Worm (Caenorhabditis elegans): Measurements from ENCODE around the gene Y45F10C.6.

DNA sequence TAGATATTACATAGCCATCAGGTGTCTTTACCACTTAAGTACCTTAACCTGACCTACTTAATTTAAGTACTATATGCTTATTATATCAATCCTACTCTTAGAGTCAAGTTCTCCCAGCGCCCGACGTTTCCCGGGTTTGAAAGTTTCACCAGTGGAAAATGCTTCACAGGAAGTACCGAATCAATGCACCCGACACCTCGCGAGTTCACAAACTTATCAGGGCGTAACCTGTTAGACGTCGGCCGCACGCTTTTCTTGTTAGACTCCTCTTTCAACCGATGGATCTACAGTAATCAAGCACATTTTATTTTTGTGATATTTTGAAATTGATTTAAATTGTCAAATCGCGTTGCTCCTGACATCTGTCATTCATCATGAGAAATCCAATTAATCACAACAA is 43.2 kb downstream of the Y45F10C.6 start:
- TF ChIP-seq ama-1 (optimal IDR thresholded peaks at IDR 0.05) (no peak), mdl-1 (tag; optimal IDR thresholded peaks at IDR 0.05) (no peak), dpl-1 (GFP tag; optimal IDR thresholded peaks at IDR 0.05) (no peak), lim-7 (GFP tag; IDR thresholded peaks at IDR 0.05) (no peak), F26F4.8 (GFP tag; conservative IDR thresholded peaks at IDR 0.05) (no peak), nhr-11 (tag; optimal IDR thresholded peaks at IDR 0.05) (no peak), nhr-102 (tag; optimal IDR thresholded peaks at IDR 0.05) (no peak), snpc-4 (tag; optimal IDR thresholded peaks at IDR 0.05) (no peak), lsy-2 (tag; optimal IDR thresholded peaks at IDR 0.05) (no peak), nhr-77 (tag; optimal IDR thresholded peaks at IDR 0.05) (no peak), unc-62 (GFP tag; optimal IDR thresholded peaks at IDR 0.05 in 1 of 2) (no peak), unc-62 (tag; optimal IDR thresholded peaks at IDR 0.05) (no peak)

All from whole organism, L4 larva.